Fruit fly (Drosophila melanogaster): ENCODE data around the gene NELF-B.

NELF-B gene

DNA sequence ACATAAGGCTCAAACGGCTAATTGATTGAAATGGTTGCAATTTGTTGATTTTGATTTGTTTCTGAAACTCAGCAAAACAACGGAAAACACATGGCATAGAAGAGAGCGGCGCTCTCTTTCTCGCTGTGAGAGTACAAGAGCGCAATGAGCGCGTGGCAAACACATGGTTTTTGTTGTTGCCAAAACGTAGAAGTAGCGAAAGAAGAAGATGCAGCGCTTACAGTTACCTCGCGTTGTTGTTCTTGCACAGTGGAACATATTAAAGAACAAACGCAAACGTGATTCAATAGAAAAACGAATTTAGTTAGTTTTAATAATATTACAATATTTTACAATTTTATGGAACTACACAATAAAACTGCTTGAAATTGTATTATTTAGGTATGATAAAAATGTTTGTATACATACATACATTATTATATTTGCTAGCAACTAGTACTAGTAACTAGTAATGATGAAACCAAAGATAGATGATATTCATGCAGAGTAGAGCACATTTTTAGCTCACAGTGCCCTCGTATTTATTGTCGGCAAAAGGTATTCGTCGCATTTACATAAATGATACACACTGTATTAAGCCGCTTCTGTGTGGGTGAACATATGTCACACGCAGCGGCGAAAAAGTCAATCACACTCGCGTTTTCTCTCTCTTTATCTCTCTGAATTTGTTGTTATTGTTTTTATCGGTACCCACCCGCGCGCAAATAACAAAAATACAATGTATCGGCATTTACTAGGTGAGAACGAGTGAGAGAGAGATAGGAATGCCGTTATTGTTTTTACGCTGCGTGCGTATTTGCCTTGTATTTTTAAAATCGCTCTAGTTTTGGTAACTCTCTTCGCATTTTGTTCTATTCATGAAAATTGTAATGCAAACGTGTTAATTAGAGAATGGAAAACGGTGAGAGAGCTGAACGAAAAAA is 22.7 kb downstream of the NELF-B start (continued):
- TF ChIP-seq Sox14 (GFP tag; optimal IDR thresholded peaks at IDR 0.05) (peak; percentile 90), CG11902 (GFP tag; optimal IDR thresholded peaks at IDR 0.05) (peak; percentile 86), CG10669 (GFP tag; optimal IDR thresholded peaks at IDR 0.05) (peak; percentile 93), fkh (GFP tag; optimal IDR thresholded peaks at IDR 0.05) (peak; percentile 79), Hr39 (GFP tag; optimal IDR thresholded peaks at IDR 0.05) (peak; percentile 91), Eip78C (GFP tag) (peak; percentile 99), eg (GFP tag; IDR thresholded peaks at IDR 0.05) (peak; percentile 79), esn (GFP tag; optimal IDR thresholded peaks at IDR 0.05) (peak; percentile 95), CG32006 (GFP tag; optimal IDR thresholded peaks at IDR 0.05) (peak; percentile 96), Ets96B (tag; optimal IDR thresholded peaks at IDR 0.05) (peak; percentile 92), Hr4 (GFP tag; optimal IDR thresholded peaks at IDR 0.05) (peak; percentile 91), net (GFP tag; optimal IDR thresholded peaks at IDR 0.05) (peak; percentile 93), cyc (GFP tag; optimal IDR thresholded peaks at IDR 0.05) (peak; percentile 91), pdm3 (GFP tag; optimal IDR thresholded peaks at IDR 0.05) (peak; percentile 95), salr (GFP tag; optimal IDR thresholded peaks at IDR 0.05) (peak; percentile 78 to 95), Sox102F (GFP tag; optimal IDR thresholded peaks at IDR 0.05) (peak; percentile 92), CG11762 (GFP tag; optimal IDR thresholded peaks at IDR 0.05; ENCODE audit: insufficient read depth) (peak; percentile 95), Lpt (GFP tag; optimal IDR thresholded peaks at IDR 0.05) (peak; percentile 91), Eip93F (GFP tag; optimal IDR thresholded peaks at IDR 0.05) (peak; percentile 90)

DNA sequence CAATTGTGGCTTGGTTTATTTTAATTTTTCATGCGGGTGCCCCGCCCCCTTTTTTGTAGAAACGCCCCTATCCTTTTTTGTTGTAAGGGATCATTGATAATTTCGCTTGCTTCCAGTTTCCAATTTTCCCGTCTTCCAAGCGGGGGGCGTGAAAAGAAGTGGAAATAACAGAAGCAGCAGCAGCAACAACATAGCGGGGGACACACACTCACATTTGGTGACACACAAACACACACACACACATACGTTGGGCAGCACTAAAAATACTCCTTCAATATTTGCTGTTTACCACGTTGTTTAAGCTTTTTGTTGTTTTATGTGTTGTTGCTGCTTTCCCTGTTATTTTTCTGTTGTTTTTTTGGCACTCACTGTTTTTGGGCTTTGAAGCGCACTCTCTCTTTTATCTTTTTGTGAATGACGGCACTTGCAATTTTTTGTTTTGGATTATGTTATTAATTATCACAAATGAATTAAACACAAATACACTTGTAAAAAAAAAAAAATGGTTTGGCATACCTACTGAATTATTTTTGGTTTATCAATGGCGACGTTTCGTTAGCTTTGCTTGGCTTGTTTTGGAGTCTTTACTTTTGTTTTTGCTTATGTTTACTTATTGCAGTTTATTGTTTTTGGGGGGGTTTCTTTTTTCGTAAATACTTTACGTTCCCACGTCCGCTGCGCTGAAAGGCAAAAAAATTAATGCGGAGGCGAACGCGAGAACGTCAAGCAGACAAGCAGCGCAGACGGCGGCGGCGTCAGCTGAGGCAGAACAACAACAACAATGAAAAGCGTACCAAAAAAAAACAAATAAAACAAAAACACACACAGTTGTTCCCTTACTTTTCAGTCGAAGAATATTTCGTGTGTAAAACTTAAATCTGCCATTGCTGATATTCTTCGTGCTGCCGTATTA is 23.6 kb downstream of the NELF-B start:
- TF ChIP-seq lz (GFP tag; optimal IDR thresholded peaks at IDR 0.05) (peak; percentile 6), Hr39 (GFP tag; optimal IDR thresholded peaks at IDR 0.05) (peak; percentile 25), CG1621 (tag; optimal IDR thresholded peaks at IDR 0.05) (no peak), CG6163 (GFP tag; IDR thresholded peaks at IDR 0.05) (peak; percentile 7; the same call in 2 of the 3 replicates), Met (GFP tag; optimal IDR thresholded peaks at IDR 0.05) (peak; percentile 29), salr (GFP tag; optimal IDR thresholded peaks at IDR 0.05) (no peak), CG3032 (tag; optimal IDR thresholded peaks at IDR 0.05) (no peak), CG8632 (GFP tag; optimal IDR thresholded peaks at IDR 0.05) (no peak), svp (GFP tag) (peak; percentile 71), Sox14 (GFP tag; optimal IDR thresholded peaks at IDR 0.05) (no peak), topi (GFP tag; optimal IDR thresholded peaks at IDR 0.05) (peak; percentile 24), Sox102F (GFP tag; optimal IDR thresholded peaks at IDR 0.05) (peak; percentile 41), fkh (GFP tag; optimal IDR thresholded peaks at IDR 0.05) (peak; percentile 48), Blimp-1 (GFP tag; optimal IDR thresholded peaks at IDR 0.05) (no peak), Eip78C (GFP tag) (peak; percentile 74), Gug (GFP tag; IDR thresholded peaks at IDR 0.05) (no peak), vri (GFP tag; optimal IDR thresholded peaks at IDR 0.05) (peak; percentile 36), Smox (GFP tag; optimal IDR thresholded peaks at IDR 0.05) (peak; percentile 10), OdsH (GFP tag; optimal IDR thresholded peaks at IDR 0.05) (peak; percentile 0)

DNA sequence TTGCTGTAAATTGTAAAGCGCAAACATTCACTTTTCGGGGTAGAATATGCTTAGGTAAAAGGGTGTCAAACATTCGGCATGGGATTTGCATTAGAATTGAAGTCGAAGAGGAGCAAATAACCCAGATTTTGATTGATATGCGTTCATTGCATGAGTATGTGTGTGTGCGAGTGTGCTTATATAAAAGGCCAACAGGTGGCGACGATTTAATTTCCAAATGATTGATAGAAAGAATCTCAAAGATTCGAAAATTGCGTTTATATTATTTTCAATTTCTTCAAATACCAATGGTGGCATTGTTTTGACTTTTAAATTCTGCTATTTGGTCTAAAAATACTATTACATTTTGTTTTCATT is 24.3 kb downstream of the NELF-B start:
- TF ChIP-seq topi (GFP tag; optimal IDR thresholded peaks at IDR 0.05) (no peak), Sox15 (GFP tag; optimal IDR thresholded peaks at IDR 0.05) (no peak), Smox (GFP tag; optimal IDR thresholded peaks at IDR 0.05) (no peak), vri (GFP tag; optimal IDR thresholded peaks at IDR 0.05) (no peak), net (GFP tag; optimal IDR thresholded peaks at IDR 0.05) (no peak), pdm3 (GFP tag; optimal IDR thresholded peaks at IDR 0.05) (no peak), dsx (GFP tag; optimal IDR thresholded peaks at IDR 0.05; ENCODE audit: poor library complexity, severe bottlenecking) (no peak), CG32006 (GFP tag; optimal IDR thresholded peaks at IDR 0.05) (no peak), CG4318 (GFP tag; optimal IDR thresholded peaks at IDR 0.05) (no peak), CG16779 (tag; optimal IDR thresholded peaks at IDR 0.05) (no peak), Ets96B (tag; optimal IDR thresholded peaks at IDR 0.05) (no peak), CG6808 (GFP tag; optimal IDR thresholded peaks at IDR 0.05) (no peak), fkh (GFP tag; optimal IDR thresholded peaks at IDR 0.05) (no peak), Hr38 (GFP tag; optimal IDR thresholded peaks at IDR 0.05) (no peak), Hr39 (GFP tag; optimal IDR thresholded peaks at IDR 0.05) (no peak), CG3032 (tag; optimal IDR thresholded peaks at IDR 0.05) (no peak)

Measured in whole organism, prepupa.